Fruit fly (Drosophila melanogaster): ENCODE measurements around the gene Wdr81.

dm6 chr2L:12004211-12004979, 16.4 kb downstream of the Wdr81 start:
- TF ChIP-seq vri (GFP tag; optimal IDR thresholded peaks at IDR 0.05) (no peak), OdsH (GFP tag; optimal IDR thresholded peaks at IDR 0.05) (no peak), Sox14 (GFP tag; optimal IDR thresholded peaks at IDR 0.05) (no peak), Hr39 (GFP tag; optimal IDR thresholded peaks at IDR 0.05) (no peak), fd59A (GFP tag; optimal IDR thresholded peaks at IDR 0.05) (peak; percentile 38), Sox102F (GFP tag; optimal IDR thresholded peaks at IDR 0.05) (no peak), CG6854 (GFP tag; optimal IDR thresholded peaks at IDR 0.05) (no peak), Smox (GFP tag; optimal IDR thresholded peaks at IDR 0.05) (no peak), Eip78C (GFP tag) (peak; percentile 30)
